Fruit fly (Drosophila melanogaster) whole organism, wandering third instar larva: ENCODE measurements around the gene CG7953.

Experiments used
- Dfd ChIP-seq: fragments of >200 bp; optimal IDR thresholded peaks from 2 replicates; lab custom pipeline; 2017; ENCODE audit warnings: missing biosample characterization, missing genetic modification characterization
- Hr83 ChIP-seq: fragments of 200-300 bp; sonication (Bioruptor generic); optimal IDR thresholded peaks from 2 replicates; lab custom pipeline; 2016; ENCODE audit warnings: missing biosample characterization, mild to moderate bottlenecking, missing genetic modification characterization, moderate library complexity; ENCODE audit not compliant: poor library complexity, severe bottlenecking
- br ChIP-seq: fragments of 200-800 bp; sonication (Bioruptor generic); optimal IDR thresholded peaks from 2 replicates; lab custom pipeline; 2016; ENCODE audit warnings: missing biosample characterization, missing genetic modification characterization
- h ChIP-seq: fragments of 200-800 bp; sonication (Bioruptor generic); optimal IDR thresholded peaks from 3 replicates; lab custom pipeline; 2016; ENCODE audit warnings: missing biosample characterization, mild to moderate bottlenecking, missing genetic modification characterization
- tai ChIP-seq: sonication (Bioruptor generic); optimal IDR thresholded peaks from 2 replicates; lab custom pipeline; 2016; ENCODE audit warnings: missing biosample characterization, missing genetic modification characterization
- usp ChIP-seq: fragments of >200 bp; optimal IDR thresholded peaks from 2 replicates; lab custom pipeline; 2017; ENCODE audit warnings: missing biosample characterization, missing genetic modification characterization

DNA sequence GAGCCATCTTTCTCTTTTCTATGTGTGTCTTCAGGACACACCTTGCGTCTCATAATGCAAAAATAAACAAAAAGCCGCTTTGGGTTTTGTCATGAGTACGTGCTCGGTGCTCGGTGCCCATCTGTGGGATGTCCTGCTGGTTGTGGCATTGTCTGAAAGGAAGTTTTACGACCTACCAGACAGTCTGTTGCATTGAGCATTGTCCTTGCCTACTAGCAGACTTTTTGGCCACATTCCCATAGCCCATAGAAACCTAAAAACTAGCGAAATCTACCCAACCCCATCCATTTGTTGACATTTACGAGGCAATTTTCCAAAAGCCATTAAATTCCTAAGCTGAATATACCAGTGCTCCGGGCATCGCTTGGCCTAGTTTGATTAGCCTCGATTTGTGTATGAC lies 3.4 kb downstream of the CG7953 start:
- TF ChIP-seq h: no peak
- TF ChIP-seq usp (GFP tag; lab: Kevin White, UChicago): no peak
- TF ChIP-seq br: no peak
- TF ChIP-seq Dfd (GFP tag; lab: Kevin White, UChicago): no peak
- TF ChIP-seq Hr83: no peak
- no peak for TF ChIP-seq tai (GFP tag; lab: Kevin White, UChicago)
